Worm (Caenorhabditis elegans) whole organism, L4 larva: ENCODE data around the gene str-131.

Experiments used
- T20F7.1 ChIP-seq: fragments of 200-800 bp; sonication (Bioruptor generic); optimal IDR thresholded peaks from 2 replicates; lab custom pipeline; 2018; ENCODE audit warnings: mild to moderate bottlenecking, missing genetic modification characterization, missing compliant biosample characterization
- aha-1 ChIP-seq: fragments of 150-350 bp; peaks from one replicate; lab custom pipeline; 2014; ENCODE audit warnings: missing biosample characterization, missing genetic modification characterization
- aly-2 ChIP-seq: sonication (generic microtip); optimal IDR thresholded peaks from 2 replicates; lab custom pipeline; 2018; ENCODE audit warnings: missing biosample characterization, missing genetic modification characterization
- daf-8 ChIP-seq: fragments of 200-800 bp; sonication (Bioruptor generic); IDR thresholded peaks from 2 replicates; pipeline ENCODE4 v1.3.6; 2022; ENCODE audit warnings: missing genetic modification characterization, missing compliant biosample characterization
- dmd-6 ChIP-seq: fragments of 200-800 bp; sonication (Bioruptor generic); IDR thresholded peaks from 2 replicates; pipeline ENCODE4 v1.3.6; 2022; ENCODE audit warnings: missing genetic modification reagents, missing genetic modification characterization, missing compliant biosample characterization
- nhr-237 ChIP-seq: sonication (generic microtip); optimal IDR thresholded peaks from 2 replicates; lab custom pipeline; 2017; ENCODE audit warnings: missing biosample characterization, missing genetic modification characterization
- nhr-48 ChIP-seq: sonication (generic microtip); optimal IDR thresholded peaks from 2 replicates; lab custom pipeline; 2016; ENCODE audit warnings: mild to moderate bottlenecking, missing genetic modification characterization, missing compliant biosample characterization
- unc-39 ChIP-seq: sonication (generic microtip); optimal IDR thresholded peaks from 2 replicates; lab custom pipeline; 2017; ENCODE audit warnings: missing biosample characterization, missing genetic modification characterization

DNA sequence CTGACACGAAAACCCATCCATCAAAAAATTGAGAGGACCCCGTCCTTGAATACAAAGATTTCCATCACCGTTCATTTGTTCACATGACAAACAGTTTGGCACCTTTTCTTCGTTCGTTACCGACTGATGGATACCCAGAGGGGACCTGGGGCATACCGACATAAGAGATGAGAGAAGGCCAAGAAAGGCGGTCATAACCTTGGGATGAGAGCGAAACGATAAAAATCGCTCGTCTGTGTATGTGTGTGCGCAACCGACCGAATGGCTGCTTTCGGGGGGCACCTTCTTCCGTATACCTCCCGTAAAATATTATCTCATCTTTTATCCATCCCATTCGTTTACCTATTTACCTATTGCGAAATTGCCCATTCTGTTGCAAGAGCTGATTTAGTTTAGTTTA, 36.5 kb downstream of the str-131 start:
- no peak for TF ChIP-seq aha-1 (tag; lab: Kevin White, UChicago)
- no peak for TF ChIP-seq daf-8 (GFP tag; lab: Robert Waterston, UW)
- no peak for TF ChIP-seq aly-2 (tag; lab: Kevin White, UChicago)
- no peak for TF ChIP-seq unc-39 (tag; lab: Kevin White, UChicago)
- no peak for TF ChIP-seq nhr-237 (tag; lab: Kevin White, UChicago)
- TF ChIP-seq nhr-48 (tag; lab: Kevin White, UChicago) = no peak
- no peak for TF ChIP-seq T20F7.1 (GFP tag; lab: Kevin White, UChicago)
- TF ChIP-seq dmd-6 (GFP tag; lab: Robert Waterston, UW) = no peak
